Worm (Caenorhabditis elegans) whole organism, L3 larva: ENCODE measurements around the gene Y73B6BL.289.

ENCODE experiments used
- R02D3.7 ChIP-seq: fragments of 150-350 bp; optimal IDR thresholded peaks from 2 replicates; lab custom pipeline; 2014; ENCODE audit warnings: missing biosample characterization, missing genetic modification characterization
- ZK546.5 ChIP-seq: sonication (generic microtip); optimal IDR thresholded peaks from 2 replicates; lab custom pipeline; 2017; ENCODE audit warnings: missing biosample characterization, missing genetic modification characterization
- aly-2 ChIP-seq: fragments of 150-350 bp; optimal IDR thresholded peaks from 2 replicates; lab custom pipeline; 2014; ENCODE audit warnings: missing biosample characterization, missing genetic modification characterization
- ama-1 ChIP-seq: fragments of 150-350 bp; optimal IDR thresholded peaks from 2 replicates; lab custom pipeline; 2018
- ceh-16 ChIP-seq: sonication (generic microtip); optimal IDR thresholded peaks from 2 replicates; lab custom pipeline; 2017; ENCODE audit warnings: missing biosample characterization, missing genetic modification characterization
- ceh-28 ChIP-seq: fragments of 150-350 bp; optimal IDR thresholded peaks from 2 replicates; lab custom pipeline; 2014; ENCODE audit warnings: missing biosample characterization, missing genetic modification reagents, missing genetic modification characterization
- ceh-82 ChIP-seq: fragments of 150-350 bp; optimal IDR thresholded peaks from 2 replicates; lab custom pipeline; 2014; ENCODE audit warnings: missing biosample characterization, missing genetic modification characterization
- ceh-9 ChIP-seq: sonication (generic microtip); optimal IDR thresholded peaks from 2 replicates; lab custom pipeline; 2018; ENCODE audit warnings: missing biosample characterization, missing genetic modification characterization
- daf-12 ChIP-seq: fragments of 150-350 bp; optimal IDR thresholded peaks from 2 replicates; lab custom pipeline; 2014; ENCODE audit warnings: missing biosample characterization, missing genetic modification reagents, missing genetic modification characterization
- egl-27 ChIP-seq: sonication (generic microtip); optimal IDR thresholded peaks from 4 replicates; lab custom pipeline; 2017; ENCODE audit warnings: missing biosample characterization, missing genetic modification reagents, missing genetic modification characterization
- egl-5 ChIP-seq: fragments of 150-350 bp; optimal IDR thresholded peaks from 2 replicates; lab custom pipeline; 2017; ENCODE audit warnings: missing biosample characterization, missing genetic modification reagents, missing genetic modification characterization, inconsistent platforms
- elt-1 ChIP-seq: fragments of 150-350 bp; optimal IDR thresholded peaks from 2 replicates; lab custom pipeline; 2014; ENCODE audit warnings: missing biosample characterization, missing genetic modification characterization
- elt-2 ChIP-seq: sonication (generic microtip); optimal IDR thresholded peaks from 2 replicates; lab custom pipeline; 2016; ENCODE audit warnings: missing genetic modification reagents, mild to moderate bottlenecking, missing genetic modification characterization, missing compliant biosample characterization
- elt-3 ChIP-seq, 3 experiments: fragments of 150-350 bp in 1 of 3; sonication (generic microtip) in 2 of 3; optimal IDR thresholded peaks; 2 replicates in 2 of 3; 4 replicates in 1 of 3; lab custom pipeline; 2014 to 2017; ENCODE audit warnings: missing biosample characterization in 3 of 3, missing genetic modification characterization in 3 of 3
- eor-1 ChIP-seq, 2 experiments: fragments of 150-350 bp; optimal IDR thresholded peaks; 2 replicates each; lab custom pipeline; 2014 to 2018; ENCODE audit warnings: missing biosample characterization in 2 of 2, missing genetic modification characterization in 2 of 2
- fkh-10 ChIP-seq: sonication (generic microtip); optimal IDR thresholded peaks from 2 replicates; lab custom pipeline; 2017; ENCODE audit warnings: missing biosample characterization, missing genetic modification reagents, missing genetic modification characterization
- fkh-2 ChIP-seq: fragments of 150-350 bp; optimal IDR thresholded peaks from 2 replicates; lab custom pipeline; 2014; ENCODE audit warnings: missing biosample characterization, missing genetic modification reagents, missing genetic modification characterization
- fos-1 ChIP-seq: fragments of 150-350 bp; optimal IDR thresholded peaks from 2 replicates; lab custom pipeline; 2014; ENCODE audit warnings: missing biosample characterization, missing genetic modification characterization
- hmg-11 ChIP-seq: sonication (generic microtip); optimal IDR thresholded peaks from 2 replicates; lab custom pipeline; 2016; ENCODE audit warnings: missing genetic modification characterization, missing compliant biosample characterization
- jun-1 ChIP-seq: fragments of 150-350 bp; optimal IDR thresholded peaks from 2 replicates; lab custom pipeline; 2014; ENCODE audit warnings: missing biosample characterization, missing genetic modification reagents, missing genetic modification characterization
- lin-15B ChIP-seq: fragments of 150-350 bp; optimal IDR thresholded peaks from 2 replicates; lab custom pipeline; 2014; ENCODE audit warnings: missing biosample characterization, missing genetic modification characterization
- lin-39 ChIP-seq: fragments of 150-350 bp; optimal IDR thresholded peaks from 2 replicates; lab custom pipeline; 2018; ENCODE audit warnings: missing biosample characterization, missing genetic modification reagents, missing genetic modification characterization
- lsy-12 ChIP-seq: sonication (generic microtip); optimal IDR thresholded peaks from 2 replicates; lab custom pipeline; 2016; ENCODE audit warnings: mild to moderate bottlenecking, missing genetic modification characterization, missing compliant biosample characterization
- mdl-1 ChIP-seq: fragments of 150-350 bp; optimal IDR thresholded peaks from 2 replicates; lab custom pipeline; 2014; ENCODE audit warnings: missing biosample characterization, missing genetic modification characterization
- mml-1 ChIP-seq: fragments of 150-350 bp; sonication (generic microtip); optimal IDR thresholded peaks from 3 replicates; lab custom pipeline; 2014; ENCODE audit warnings: missing biosample characterization, missing genetic modification characterization
- nfya-1 ChIP-seq: sonication (generic microtip); optimal IDR thresholded peaks from 2 replicates; lab custom pipeline; 2017; ENCODE audit warnings: missing genetic modification characterization, mild to moderate bottlenecking, missing compliant biosample characterization, antibody characterized with exemption, moderate library complexity; ENCODE audit not compliant: insufficient read depth
- nhr-11 ChIP-seq: fragments of 150-350 bp; optimal IDR thresholded peaks from 2 replicates; lab custom pipeline; 2014; ENCODE audit warnings: missing biosample characterization, missing genetic modification characterization
- nhr-12 ChIP-seq: fragments of 150-350 bp; optimal IDR thresholded peaks from 2 replicates; lab custom pipeline; 2014; ENCODE audit warnings: missing biosample characterization, missing genetic modification characterization
- nhr-23 ChIP-seq: fragments of 150-350 bp; optimal IDR thresholded peaks from 2 replicates; lab custom pipeline; 2014; ENCODE audit warnings: missing biosample characterization, missing genetic modification reagents, missing genetic modification characterization
- nhr-25 ChIP-seq: sonication (generic microtip); optimal IDR thresholded peaks from 2 replicates; lab custom pipeline; 2017; ENCODE audit warnings: missing biosample characterization, missing genetic modification characterization
- nhr-28 ChIP-seq: fragments of 150-350 bp; optimal IDR thresholded peaks from 2 replicates; lab custom pipeline; 2014; ENCODE audit warnings: missing biosample characterization, missing genetic modification characterization
- nhr-43 ChIP-seq: sonication (generic microtip); optimal IDR thresholded peaks from 2 replicates; lab custom pipeline; 2016; ENCODE audit warnings: mild to moderate bottlenecking, missing genetic modification characterization, missing compliant biosample characterization; ENCODE audit not compliant: poor library complexity, severe bottlenecking
- nhr-67 ChIP-seq: fragments of 150-350 bp; optimal IDR thresholded peaks from 2 replicates; lab custom pipeline; 2014; ENCODE audit warnings: missing biosample characterization, missing genetic modification characterization
- nhr-77 ChIP-seq: fragments of 150-350 bp; optimal IDR thresholded peaks from 2 replicates; lab custom pipeline; 2014; ENCODE audit warnings: missing biosample characterization, missing genetic modification characterization
- pha-4 ChIP-seq: fragments of 150-350 bp; optimal IDR thresholded peaks from 2 replicates; lab custom pipeline; 2014; ENCODE audit warnings: missing biosample characterization, missing genetic modification reagents, missing genetic modification characterization
- pqm-1 ChIP-seq: fragments of 150-350 bp; optimal IDR thresholded peaks from 2 replicates; lab custom pipeline; 2017; ENCODE audit warnings: missing biosample characterization, missing genetic modification characterization, inconsistent platforms
- skn-1 ChIP-seq: fragments of 150-350 bp; optimal IDR thresholded peaks from 2 replicates; lab custom pipeline; 2014; ENCODE audit warnings: missing biosample characterization, missing genetic modification characterization
- snpc-4 ChIP-seq: fragments of 150-350 bp; optimal IDR thresholded peaks from 2 replicates; lab custom pipeline; 2014; ENCODE audit warnings: missing biosample characterization, missing genetic modification characterization
- tbx-2 ChIP-seq: sonication (generic microtip); optimal IDR thresholded peaks from 2 replicates; lab custom pipeline; 2016; ENCODE audit warnings: mild to moderate bottlenecking, missing genetic modification characterization, missing compliant biosample characterization
- unc-39 ChIP-seq: sonication (generic microtip); optimal IDR thresholded peaks from 4 replicates; lab custom pipeline; 2017; ENCODE audit warnings: missing biosample characterization, missing genetic modification characterization
- unc-62 ChIP-seq: fragments of 150-350 bp; sonication (generic microtip); optimal IDR thresholded peaks from 4 replicates; lab custom pipeline; 2014; ENCODE audit warnings: missing biosample characterization, missing genetic modification reagents, missing genetic modification characterization
- zag-1 ChIP-seq: fragments of 150-350 bp; optimal IDR thresholded peaks from 2 replicates; lab custom pipeline; 2014; ENCODE audit warnings: missing biosample characterization, missing genetic modification characterization
- ztf-4 ChIP-seq: fragments of 150-350 bp; optimal IDR thresholded peaks from 2 replicates; lab custom pipeline; 2014; ENCODE audit warnings: missing biosample characterization, missing genetic modification characterization

Y73B6BL.289 gene

DNA sequence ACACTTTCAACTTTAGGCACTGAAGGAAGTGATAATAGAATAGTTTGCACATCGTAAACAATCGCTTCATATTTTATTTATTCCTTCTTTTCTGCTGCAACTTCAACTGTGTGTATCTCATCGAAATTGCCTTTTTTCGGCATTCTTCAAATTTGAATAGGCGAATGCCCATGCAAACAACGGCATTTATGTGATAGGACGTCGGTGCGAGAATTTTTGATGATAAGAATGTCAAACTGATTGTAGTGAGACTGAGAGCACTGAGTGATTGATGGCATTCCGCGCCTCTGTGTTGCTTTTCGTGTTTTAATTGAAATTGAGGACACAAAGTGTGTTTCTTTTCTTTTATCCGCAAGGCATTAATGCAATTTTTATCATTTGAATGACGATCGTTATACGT lies 16.5 kb upstream of the Y73B6BL.289 start:
- TF ChIP-seq unc-62 (no peak), pqm-1 (tag; lab: Kevin White, UChicago) (peak; percentile 37), nfya-1 (tag; lab: Kevin White, UChicago) (no peak), hmg-11 (tag; lab: Kevin White, UChicago) (no peak), eor-1 (tag; optimal IDR thresholded peaks at IDR 0.05; lab: Kevin White, UChicago) (no peak), nhr-11 (tag; lab: Kevin White, UChicago) (no peak), lin-15B (no peak), nhr-43 (no peak), ZK546.5 (tag; lab: Kevin White, UChicago) (no peak), elt-3 (tag; optimal IDR thresholded peaks at IDR 0.05; lab: Kevin White, UChicago) (no peak), skn-1 (tag; lab: Kevin White, UChicago) (no peak), elt-2 (tag; lab: Kevin White, UChicago) (peak; percentile 81), daf-12 (tag; lab: Kevin White, UChicago) (no peak), lsy-12 (no peak), ztf-4 (tag; lab: Kevin White, UChicago) (no peak), mdl-1 (tag; lab: Kevin White, UChicago) (no peak), nhr-67 (tag; lab: Kevin White, UChicago) (no peak)

DNA sequence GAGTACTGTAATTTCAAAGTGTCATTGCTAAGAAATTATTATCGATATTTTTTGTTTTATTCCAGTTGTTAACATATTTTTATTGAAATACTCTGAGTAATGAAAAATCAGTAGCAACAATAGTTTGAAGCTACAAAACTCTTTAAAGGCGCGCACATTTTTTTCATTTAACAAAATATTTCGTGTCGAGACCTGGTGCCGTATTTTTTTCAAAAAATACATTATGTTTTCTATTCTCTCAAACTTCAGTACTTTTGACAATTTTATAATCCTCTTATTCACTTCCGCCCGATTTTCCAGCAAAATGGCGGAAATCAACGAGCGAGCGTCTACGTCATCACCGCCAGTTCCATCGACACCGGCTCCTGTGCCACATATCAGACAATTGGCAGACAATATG lies 13.4 kb upstream of the Y73B6BL.289 start, which contains the start of gene blos-2:
TSS of gene blos-2 (plus strand) at position 301 of the 400 bp plus-strand sequence.
- no peak for TF ChIP-seq nhr-67 (tag; lab: Kevin White, UChicago)
- TF ChIP-seq unc-39 (tag; lab: Kevin White, UChicago): no peak
- TF ChIP-seq pqm-1 (tag; lab: Kevin White, UChicago): no peak
- TF ChIP-seq nhr-43: no peak
- TF ChIP-seq tbx-2: no peak
- TF ChIP-seq fkh-2 (tag; lab: Kevin White, UChicago): no peak
- no peak for TF ChIP-seq R02D3.7 (tag; lab: Kevin White, UChicago)

DNA sequence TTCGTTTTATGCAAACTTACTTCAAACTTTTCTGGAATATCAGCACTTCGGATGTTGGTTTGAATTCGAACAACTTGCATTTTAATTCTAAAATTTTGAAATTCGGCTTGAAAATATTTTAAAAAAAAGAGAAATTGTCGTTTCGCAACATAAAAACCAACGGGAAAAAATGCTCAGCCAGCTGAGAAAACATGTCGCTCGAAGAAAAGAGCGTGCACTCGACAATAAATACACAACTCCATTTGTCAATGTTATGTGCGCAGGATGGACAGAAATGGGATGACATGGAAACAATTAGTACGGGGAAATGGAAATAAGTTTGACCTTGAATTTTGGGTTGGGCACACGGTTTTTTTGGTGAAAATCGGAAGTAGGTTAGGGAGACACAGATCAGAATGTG lies 11.4 kb upstream of the Y73B6BL.289 start, which contains the start of gene mif-4:
TSS of gene mif-4 (minus strand) at position 87 of the 400 bp plus-strand sequence.
- TF ChIP-seq pha-4 (tag; lab: Kevin White, UChicago) (peak; percentile 65), ztf-4 (tag; lab: Kevin White, UChicago) (no peak), ceh-16 (no peak), zag-1 (tag; lab: Kevin White, UChicago) (no peak), eor-1 (tag; optimal IDR thresholded peaks at IDR 0.05; lab: Kevin White, UChicago) (no peak), fkh-10 (GFP tag; lab: Kevin White, UChicago) (no peak), lin-15B (no peak)

DNA sequence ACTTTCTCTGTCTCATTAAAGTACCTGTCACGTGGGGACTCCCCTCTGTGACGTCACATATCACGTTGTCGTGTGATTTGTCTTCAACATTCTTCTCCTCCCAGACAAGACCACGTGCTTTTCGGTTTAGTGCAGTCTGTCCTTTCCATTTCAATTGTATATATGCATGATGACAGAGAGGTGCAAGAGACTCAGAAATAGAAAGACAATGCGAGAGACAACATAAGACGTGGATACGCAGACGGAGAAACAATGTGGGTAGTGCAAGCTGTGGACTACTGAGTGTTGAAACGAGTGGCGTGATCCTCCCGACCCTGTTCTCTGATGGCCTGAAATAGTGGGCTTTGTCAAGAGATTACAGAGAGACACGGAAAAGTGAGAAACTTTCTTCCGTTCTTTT lies 10.6 kb upstream of the Y73B6BL.289 start:
- peak; percentile 96 for TF ChIP-seq pha-4 (tag; lab: Kevin White, UChicago)
- peak; percentile 85 for TF ChIP-seq egl-5 (tag; lab: Kevin White, UChicago)
- TF ChIP-seq fkh-10 (GFP tag; lab: Kevin White, UChicago): no peak
- peak; percentile 93 for TF ChIP-seq lsy-12
- TF ChIP-seq ama-1 (lab: Kevin White, UChicago): peak; percentile 61
- no peak for TF ChIP-seq daf-12 (tag; lab: Kevin White, UChicago)
- TF ChIP-seq tbx-2: peak; percentile 92
- TF ChIP-seq ztf-4 (tag; lab: Kevin White, UChicago): peak; percentile 83
- TF ChIP-seq nhr-28 (tag; lab: Kevin White, UChicago): no peak
- TF ChIP-seq zag-1 (tag; lab: Kevin White, UChicago): no peak
- TF ChIP-seq unc-39 (tag; lab: Kevin White, UChicago): no peak
- no peak for TF ChIP-seq ceh-82 (tag; lab: Kevin White, UChicago)
- no peak for TF ChIP-seq aly-2 (tag; lab: Kevin White, UChicago)
- TF ChIP-seq snpc-4 (tag; lab: Kevin White, UChicago): peak; percentile 62
- peak; percentile 14 for TF ChIP-seq egl-27 (tag; lab: Kevin White, UChicago)
- TF ChIP-seq ceh-28 (tag; lab: Kevin White, UChicago): peak; percentile 71
- peak; percentile 68 for TF ChIP-seq nhr-11 (tag; lab: Kevin White, UChicago)
- peak; percentile 94 for TF ChIP-seq nfya-1 (tag; lab: Kevin White, UChicago)
- peak; percentile 98 for TF ChIP-seq nhr-23 (tag; lab: Kevin White, UChicago)
- TF ChIP-seq nhr-25 (tag; lab: Kevin White, UChicago): peak; percentile 99
- TF ChIP-seq nhr-12 (tag; lab: Kevin White, UChicago): no peak
- TF ChIP-seq ceh-16: no peak
- TF ChIP-seq lin-15B: peak; percentile 56
- TF ChIP-seq fos-1: peak; percentile 41
- no peak for TF ChIP-seq ceh-9
- peak; percentile 94 for TF ChIP-seq pqm-1 (tag; lab: Kevin White, UChicago)
- TF ChIP-seq elt-2 (tag; lab: Kevin White, UChicago): peak; percentile 94
- TF ChIP-seq fkh-2 (tag; lab: Kevin White, UChicago): no peak
- TF ChIP-seq nhr-77 (tag; lab: Kevin White, UChicago): no peak
- peak; percentile 84 for TF ChIP-seq unc-62
- peak; percentile 49 for TF ChIP-seq lin-39 (tag; lab: Kevin White, UChicago)
- TF ChIP-seq nhr-67 (tag; lab: Kevin White, UChicago): no peak
- TF ChIP-seq mml-1 (tag; lab: Kevin White, UChicago): peak; percentile 34
- peak; percentile 96 for TF ChIP-seq nhr-43
- peak; percentile 69 for TF ChIP-seq elt-1
- peak; percentile 95 for TF ChIP-seq skn-1 (tag; lab: Kevin White, UChicago)
- TF ChIP-seq jun-1: peak; percentile 95
- TF ChIP-seq R02D3.7 (tag; lab: Kevin White, UChicago): peak; percentile 81
- peak; percentile 98 for TF ChIP-seq mdl-1 (tag; lab: Kevin White, UChicago)
- TF ChIP-seq hmg-11 (tag; lab: Kevin White, UChicago): peak; percentile 86
